Worm (Caenorhabditis elegans) whole organism, L1 larva: Measurements from ENCODE around the gene igcm-1.
A peak's percentile ranks its signal among the peaks of the same experiment; 100 is the strongest.

ENCODE experiments used
- C16A3.4 ChIP-seq: fragments of 150-350 bp; optimal IDR thresholded peaks from 2 replicates; lab custom pipeline; 2014; ENCODE audit warnings: missing biosample characterization, missing genetic modification characterization
- C34B4.2 ChIP-seq: sonication (generic microtip); optimal IDR thresholded peaks from 2 replicates; lab custom pipeline; 2017; ENCODE audit warnings: mild to moderate bottlenecking, missing genetic modification characterization, missing compliant biosample characterization
- Y116A8C.19 ChIP-seq: sonication (generic microtip); optimal IDR thresholded peaks from 2 replicates; lab custom pipeline; 2016; ENCODE audit warnings: missing compliant biosample characterization, missing genetic modification characterization, borderline replicate concordance
- aha-1 ChIP-seq: fragments of 150-350 bp; optimal IDR thresholded peaks from 2 replicates; lab custom pipeline; 2014; ENCODE audit warnings: missing biosample characterization, missing genetic modification characterization
- ama-1 ChIP-seq: fragments of 150-350 bp; optimal IDR thresholded peaks from 2 replicates; lab custom pipeline; 2014
- ceh-63 ChIP-seq: fragments of 200-800 bp; sonication (Bioruptor generic); optimal IDR thresholded peaks from 2 replicates; lab custom pipeline; 2018; ENCODE audit warnings: mild to moderate bottlenecking, missing genetic modification characterization, missing compliant biosample characterization
- ceh-8 ChIP-seq: fragments of 200-800 bp; sonication (Bioruptor generic); optimal IDR thresholded peaks from 2 replicates; lab custom pipeline; 2018; ENCODE audit warnings: mild to moderate bottlenecking, missing genetic modification characterization, moderate library complexity, missing compliant biosample characterization
- ceh-90 ChIP-seq: sonication (generic microtip); optimal IDR thresholded peaks from 2 replicates; lab custom pipeline; 2016; ENCODE audit warnings: missing genetic modification characterization, missing compliant biosample characterization
- efl-3 ChIP-seq: fragments of 200-800 bp; sonication (Bioruptor generic); optimal IDR thresholded peaks from 2 replicates; lab custom pipeline; 2018; ENCODE audit warnings: mild to moderate bottlenecking, missing genetic modification characterization, missing compliant biosample characterization
- elt-3 ChIP-seq, 6 experiments: fragments of 150-350 bp in 1 of 6; sonication (generic microtip); optimal IDR thresholded peaks; 2 replicates each; lab custom pipeline; 2017 to 2018; ENCODE audit warnings: missing biosample characterization in 6 of 6, missing genetic modification characterization in 6 of 6, inconsistent platforms in 1 of 6
- fkh-10 ChIP-seq: sonication (generic microtip); optimal IDR thresholded peaks from 2 replicates; lab custom pipeline; 2017; ENCODE audit warnings: missing biosample characterization, missing genetic modification reagents, missing genetic modification characterization
- fkh-4 ChIP-seq: sonication (generic microtip); optimal IDR thresholded peaks from 2 replicates; lab custom pipeline; 2016; ENCODE audit warnings: missing compliant biosample characterization, missing genetic modification characterization, borderline replicate concordance
- fkh-8 ChIP-seq: sonication (generic microtip); optimal IDR thresholded peaks from 2 replicates; lab custom pipeline; 2016; ENCODE audit warnings: mild to moderate bottlenecking, missing genetic modification characterization, missing compliant biosample characterization
- fos-1 ChIP-seq: fragments of 150-350 bp; optimal IDR thresholded peaks from 2 replicates; lab custom pipeline; 2014; ENCODE audit warnings: missing biosample characterization, missing genetic modification characterization
- grh-1 ChIP-seq: fragments of 200-800 bp; sonication (Bioruptor generic); IDR thresholded peaks from 2 replicates; pipeline ENCODE4 v1.3.6; 2022; ENCODE audit warnings: missing genetic modification reagents, missing genetic modification characterization, missing compliant biosample characterization
- hlh-17 ChIP-seq: fragments of 200-800 bp; sonication (Bioruptor generic); optimal IDR thresholded peaks from 2 replicates; lab custom pipeline; 2018; ENCODE audit warnings: missing genetic modification characterization, mild to moderate bottlenecking, missing compliant biosample characterization, moderate library complexity, borderline replicate concordance
- hpl-2 ChIP-seq: fragments of 150-350 bp; optimal IDR thresholded peaks from 2 replicates; lab custom pipeline; 2014; ENCODE audit warnings: missing biosample characterization, missing genetic modification reagents, missing genetic modification characterization
- lin-13 ChIP-seq: fragments of 150-350 bp; optimal IDR thresholded peaks from 2 replicates; lab custom pipeline; 2014; ENCODE audit warnings: missing biosample characterization, missing genetic modification reagents, missing genetic modification characterization
- lin-14 ChIP-seq: fragments of 200-800 bp; sonication (Bioruptor generic); optimal IDR thresholded peaks from 2 replicates; lab custom pipeline; 2018; ENCODE audit warnings: mild to moderate bottlenecking, missing genetic modification characterization, moderate library complexity, missing compliant biosample characterization
- lin-35 ChIP-seq, 2 experiments: fragments of 150-350 bp; optimal IDR thresholded peaks; 2 replicates each; lab custom pipeline; 2014; ENCODE audit warnings: missing biosample characterization in 2 of 2, missing genetic modification characterization in 2 of 2, missing genetic modification reagents in 2 of 2
- lin-39 ChIP-seq: fragments of 150-350 bp; optimal IDR thresholded peaks from 2 replicates; lab custom pipeline; 2014; ENCODE audit warnings: missing biosample characterization, missing genetic modification reagents, missing genetic modification characterization
- lsy-2 ChIP-seq, 2 experiments: fragments of 150-350 bp; optimal IDR thresholded peaks; 2 replicates each; lab custom pipeline; 2014; ENCODE audit warnings: missing biosample characterization in 2 of 2, missing genetic modification characterization in 2 of 2
- mdl-1 ChIP-seq, 2 experiments: fragments of 150-350 bp; optimal IDR thresholded peaks; 2 replicates each; lab custom pipeline; 2014 to 2017; ENCODE audit warnings: missing biosample characterization in 2 of 2, missing genetic modification characterization in 2 of 2, inconsistent platforms in 1 of 2
- mep-1 ChIP-seq: fragments of 150-350 bp; optimal IDR thresholded peaks from 2 replicates; lab custom pipeline; 2014; ENCODE audit warnings: missing biosample characterization, missing genetic modification characterization
- nhr-12 ChIP-seq: sonication (generic microtip); optimal IDR thresholded peaks from 2 replicates; lab custom pipeline; 2017; ENCODE audit warnings: missing biosample characterization, missing genetic modification characterization
- nhr-19 ChIP-seq: fragments of 200-800 bp; sonication (Bioruptor generic); conservative IDR thresholded peaks from 2 replicates; pipeline ENCODE4 v1.3.6; 2022; ENCODE audit warnings: missing genetic modification characterization, missing compliant biosample characterization
- nhr-20 ChIP-seq: sonication (generic microtip); optimal IDR thresholded peaks from 2 replicates; lab custom pipeline; 2016; ENCODE audit warnings: mild to moderate bottlenecking, missing genetic modification characterization, missing compliant biosample characterization
- nhr-237 ChIP-seq: fragments of 150-350 bp; optimal IDR thresholded peaks from 2 replicates; lab custom pipeline; 2014; ENCODE audit warnings: missing biosample characterization, missing genetic modification characterization
- nhr-71 ChIP-seq: sonication (generic microtip); optimal IDR thresholded peaks from 2 replicates; lab custom pipeline; 2016; ENCODE audit warnings: mild to moderate bottlenecking, missing genetic modification characterization, moderate library complexity, missing compliant biosample characterization
- nhr-77 ChIP-seq: fragments of 150-350 bp; optimal IDR thresholded peaks from 2 replicates; lab custom pipeline; 2014; ENCODE audit warnings: missing biosample characterization, missing genetic modification characterization
- nhr-84 ChIP-seq: sonication (generic microtip); optimal IDR thresholded peaks from 2 replicates; lab custom pipeline; 2017; ENCODE audit warnings: missing biosample characterization, missing genetic modification characterization
- nhr-90 ChIP-seq: sonication (generic microtip); optimal IDR thresholded peaks from 2 replicates; lab custom pipeline; 2016; ENCODE audit warnings: mild to moderate bottlenecking, missing genetic modification characterization, missing compliant biosample characterization; ENCODE audit not compliant: poor library complexity
- pag-3 ChIP-seq: sonication (generic microtip); optimal IDR thresholded peaks from 2 replicates; lab custom pipeline; 2017; ENCODE audit warnings: missing genetic modification characterization, mild to moderate bottlenecking, missing compliant biosample characterization, antibody characterized with exemption, borderline replicate concordance; ENCODE audit not compliant: insufficient read depth
- skn-1 ChIP-seq: fragments of 150-350 bp; optimal IDR thresholded peaks from 2 replicates; lab custom pipeline; 2014; ENCODE audit warnings: missing biosample characterization, missing genetic modification characterization
- snu-23 ChIP-seq: sonication (generic microtip); optimal IDR thresholded peaks from 2 replicates; lab custom pipeline; 2016; ENCODE audit warnings: missing genetic modification characterization, missing compliant biosample characterization
- sox-4 ChIP-seq: sonication (generic microtip); optimal IDR thresholded peaks from 2 replicates; lab custom pipeline; 2016; ENCODE audit warnings: missing genetic modification characterization, missing compliant biosample characterization
- sptf-1 ChIP-seq: fragments of 150-350 bp; optimal IDR thresholded peaks from 2 replicates; lab custom pipeline; 2014; ENCODE audit warnings: missing biosample characterization, missing genetic modification characterization
- sup-37 ChIP-seq: fragments of 200-800 bp; sonication (Bioruptor generic); optimal IDR thresholded peaks from 2 replicates; lab custom pipeline; 2018; ENCODE audit warnings: mild to moderate bottlenecking, missing genetic modification characterization, missing compliant biosample characterization
- swsn-7 ChIP-seq: sonication (generic microtip); optimal IDR thresholded peaks from 2 replicates; lab custom pipeline; 2016; ENCODE audit warnings: missing genetic modification characterization, missing compliant biosample characterization
- unc-62 ChIP-seq: fragments of 150-350 bp; optimal IDR thresholded peaks from 2 replicates; lab custom pipeline; 2014; ENCODE audit warnings: missing biosample characterization, missing genetic modification reagents, missing genetic modification characterization
- vab-15 ChIP-seq: sonication (generic microtip); optimal IDR thresholded peaks from 2 replicates; lab custom pipeline; 2017; ENCODE audit warnings: missing genotype, mild to moderate bottlenecking, missing genetic modification characterization, missing compliant biosample characterization
- xbp-1 ChIP-seq: sonication (generic microtip); optimal IDR thresholded peaks from 2 replicates; lab custom pipeline; 2016; ENCODE audit warnings: missing genetic modification characterization, missing compliant biosample characterization
- zip-4 ChIP-seq: fragments of 200-800 bp; sonication (Bioruptor generic); optimal IDR thresholded peaks from 2 replicates; lab custom pipeline; 2018; ENCODE audit warnings: mild to moderate bottlenecking, missing genetic modification characterization, moderate library complexity, missing compliant biosample characterization
- ztf-4 ChIP-seq: fragments of 150-350 bp; optimal IDR thresholded peaks from 2 replicates; lab custom pipeline; 2014; ENCODE audit warnings: missing biosample characterization, missing genetic modification characterization

The igcm-1 gene

ce11 chrX:851421-851820, at the start of gene igcm-1:
TSS of gene igcm-1 (minus strand) at chrX:851521.
- TF ChIP-seq grh-1 (GFP tag; lab: Robert Waterston, UW) = no peak
- TF ChIP-seq lin-14 (GFP tag; lab: Kevin White, UChicago) = no peak
- TF ChIP-seq, all 84 proteins: peak for 0

- TF ChIP-seq mep-1 (tag; lab: Kevin White, UChicago) (no peak), lin-35 (GFP tag; optimal IDR thresholded peaks at IDR 0.05; lab: Kevin White, UChicago) (no peak), Y116A8C.19 (no peak), hpl-2 (GFP tag; lab: Kevin White, UChicago) (no peak)
- TF ChIP-seq, all 84 proteins: peak for 0
Measured at ce11 chrX:897948-898347, 46.6 kb upstream of the igcm-1 start, which contains the start of gene mab-7. TSS of gene mab-7 (minus strand) at chrX:898048.

ce11 chrX:888294-888693, 37.0 kb upstream of the igcm-1 start, which contains the start of gene mam-1:
TSS of gene mam-1 (minus strand) at chrX:888394.
- TF ChIP-seq vab-15 (no peak), efl-3 (GFP tag; lab: Kevin White, UChicago) (no peak), sox-4 (no peak), nhr-20 (no peak), C16A3.4 (tag; lab: Kevin White, UChicago) (no peak), lsy-2 (tag; optimal IDR thresholded peaks at IDR 0.05; lab: Kevin White, UChicago) (no peak), elt-3 (tag; optimal IDR thresholded peaks at IDR 0.05; lab: Kevin White, UChicago) (no peak), fos-1 (tag; lab: Kevin White, UChicago) (no peak), nhr-237 (tag; lab: Kevin White, UChicago) (no peak), aha-1 (tag; lab: Kevin White, UChicago) (no peak), ceh-63 (GFP tag; lab: Kevin White, UChicago) (no peak), nhr-77 (no peak), nhr-71 (tag; lab: Kevin White, UChicago) (no peak), sptf-1 (tag; lab: Kevin White, UChicago) (no peak), fkh-10 (no peak), lin-39 (no peak), skn-1 (tag; lab: Kevin White, UChicago) (no peak)
- TF ChIP-seq, all 84 proteins: peak for 0

- TF ChIP-seq nhr-19 (GFP tag; lab: Robert Waterston, UW) = no peak
- TF ChIP-seq swsn-7 = no peak
- TF ChIP-seq fkh-10 = no peak
- TF ChIP-seq ceh-8 = peak; percentile 25
- TF ChIP-seq nhr-12 (tag; lab: Kevin White, UChicago) = no peak
- no peak for TF ChIP-seq nhr-84
- TF ChIP-seq nhr-90 (tag; lab: Kevin White, UChicago) = no peak
- no peak for TF ChIP-seq lin-39
- TF ChIP-seq unc-62 = no peak
- no peak for TF ChIP-seq nhr-77
- TF ChIP-seq lin-14 (GFP tag; lab: Kevin White, UChicago) = no peak
- no peak for TF ChIP-seq nhr-20
- TF ChIP-seq fkh-8 (tag; lab: Kevin White, UChicago) = peak; percentile 61
- TF ChIP-seq skn-1 (tag; lab: Kevin White, UChicago) = no peak
Measured at ce11 chrX:880367-880766, 29.0 kb upstream of the igcm-1 start, which contains the start of gene ZC13.2. TSS of gene ZC13.2 (plus strand) at chrX:880667.

- TF ChIP-seq fkh-4 (no peak), pag-3 (tag; lab: Kevin White, UChicago) (no peak), lin-14 (GFP tag; lab: Kevin White, UChicago) (peak; percentile 86), grh-1 (GFP tag; lab: Robert Waterston, UW) (no peak), mdl-1 (tag; optimal IDR thresholded peaks at IDR 0.05; lab: Kevin White, UChicago) (peak in 1 of 2 experiments; percentile 51), nhr-20 (peak; percentile 62), sup-37 (GFP tag; lab: Kevin White, UChicago) (no peak), snu-23 (GFP tag; lab: Kevin White, UChicago) (peak; percentile 77), fos-1 (tag; lab: Kevin White, UChicago) (peak; percentile 24), ztf-4 (tag; lab: Kevin White, UChicago) (no peak), hlh-17 (GFP tag; lab: Kevin White, UChicago) (no peak), xbp-1 (tag; lab: Kevin White, UChicago) (peak; percentile 33), zip-4 (no peak), C34B4.2 (tag; lab: Kevin White, UChicago) (no peak), swsn-7 (peak; percentile 52), ceh-90 (tag; lab: Kevin White, UChicago) (no peak), efl-3 (GFP tag; lab: Kevin White, UChicago) (no peak), ceh-8 (no peak), elt-3 (tag; optimal IDR thresholded peaks at IDR 0.05; lab: Kevin White, UChicago) (peak in 3 of 6 experiments; percentile 10 to 45 (median 38)), lin-13 (GFP tag; lab: Kevin White, UChicago) (no peak), sox-4 (no peak), ama-1 (lab: Kevin White, UChicago) (no peak), nhr-19 (GFP tag; lab: Robert Waterston, UW) (no peak)
Measured at ce11 chrX:876935-877334, 25.6 kb upstream of the igcm-1 start, which contains the start of gene ZC13.1. TSS of gene ZC13.1 (plus strand) at chrX:877239.
